Fruit fly (Drosophila melanogaster): ENCODE results near the gene Notum.

DNA sequence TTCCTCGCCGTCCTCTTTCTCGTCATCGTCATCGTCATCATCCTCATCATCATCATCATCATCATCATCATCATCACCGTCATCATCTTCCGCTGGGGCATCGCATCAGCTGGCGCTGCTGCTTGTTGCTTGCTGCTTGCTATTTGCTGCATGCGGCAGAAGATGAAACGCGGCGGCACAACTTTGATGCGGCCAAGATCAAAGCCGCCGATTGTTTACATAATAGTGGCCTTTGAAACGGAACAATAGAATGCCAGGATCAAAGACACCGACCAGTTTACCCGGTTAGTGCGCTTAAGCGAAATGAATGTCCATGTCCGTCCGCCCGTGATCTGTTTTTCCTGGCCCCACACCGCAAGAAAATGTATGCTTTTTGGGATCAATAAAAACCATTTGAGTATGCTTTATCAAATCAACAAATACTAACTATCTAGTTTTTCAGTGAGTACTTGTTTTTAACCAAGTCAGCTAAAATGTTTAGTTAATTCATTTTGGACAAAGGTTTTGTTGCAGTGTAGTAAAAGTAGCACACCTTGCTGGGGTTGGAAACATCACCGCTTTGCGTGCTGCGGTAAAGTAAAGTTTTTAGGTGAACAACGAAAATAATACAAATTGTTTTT is 2.1 kb upstream of the Notum start:
- TF ChIP-seq Dll (optimal IDR thresholded peaks at IDR 0.05): no peak
- no peak for TF ChIP-seq pan (optimal IDR thresholded peaks at IDR 0.05)
- TF ChIP-seq usp (GFP tag; optimal IDR thresholded peaks at IDR 0.05): no peak
- no peak for TF ChIP-seq CG8478 (optimal IDR thresholded peaks at IDR 0.05)
